Fruit fly (Drosophila melanogaster) whole organism, embryonic: ENCODE measurements around the gene Dbp73D.

Experiments used
- Ada2b ChIP-seq: fragments of 200-800 bp; sonication (Bioruptor generic); IDR thresholded peaks from 2 replicates; pipeline ENCODE4 v1.3.6; 2022; ENCODE audit warnings: missing biosample characterization, missing genetic modification characterization
- CG10321 ChIP-seq: fragments of 200-800 bp; sonication (Bioruptor generic); IDR thresholded peaks from 2 replicates; pipeline ENCODE4 v1.3.6; 2022; ENCODE audit warnings: missing biosample characterization, missing genetic modification characterization
- CG10979 ChIP-seq: fragments of 200-800 bp; sonication (Bioruptor generic); optimal IDR thresholded peaks from 2 replicates; lab custom pipeline; 2018; ENCODE audit warnings: missing biosample characterization, mild to moderate bottlenecking, missing genetic modification characterization, moderate library complexity
- CG11085 ChIP-seq: fragments of 200-800 bp; sonication (Bioruptor generic); IDR thresholded peaks from 2 replicates; pipeline ENCODE4 v1.3.6; 2022; ENCODE audit warnings: missing biosample characterization, missing genetic modification characterization
- CG12299 ChIP-seq: fragments of 200-800 bp; sonication (Bioruptor generic); optimal IDR thresholded peaks from 2 replicates; lab custom pipeline; 2018; ENCODE audit warnings: missing biosample characterization, mild to moderate bottlenecking, missing genetic modification characterization
- CG13894 ChIP-seq: fragments of 200-800 bp; sonication (Bioruptor generic); optimal IDR thresholded peaks from 3 replicates; lab custom pipeline; 2018; ENCODE audit warnings: missing biosample characterization, mild to moderate bottlenecking, missing genetic modification characterization, moderate library complexity
- CG14667 ChIP-seq: fragments of 200-800 bp; sonication (Bioruptor generic); IDR thresholded peaks from 2 replicates; pipeline ENCODE4 v1.3.6; 2022; ENCODE audit warnings: missing biosample characterization, missing genetic modification characterization
- CG15073 ChIP-seq: fragments of 200-800 bp; sonication (Bioruptor generic); optimal IDR thresholded peaks from 2 replicates; lab custom pipeline; 2016; ENCODE audit warnings: missing biosample characterization, missing genetic modification characterization
- CG1603 ChIP-seq: fragments of 200-800 bp; sonication (Bioruptor generic); optimal IDR thresholded peaks from 2 replicates; lab custom pipeline; 2019; ENCODE audit warnings: missing biosample characterization, mild to moderate bottlenecking, missing genetic modification characterization, moderate library complexity
- CG17328 ChIP-seq: fragments of 200-800 bp; sonication (Bioruptor generic); IDR thresholded peaks from 2 replicates; pipeline ENCODE4 v1.3.6; 2022; ENCODE audit warnings: missing biosample characterization, missing genetic modification characterization
- CG18262 ChIP-seq: fragments of 200-800 bp; optimal IDR thresholded peaks from 3 replicates; lab custom pipeline; 2019; ENCODE audit warnings: missing biosample characterization, mild to moderate bottlenecking, missing genetic modification characterization, moderate library complexity
- CG2199 ChIP-seq: fragments of 200-800 bp; sonication (Bioruptor generic); IDR thresholded peaks from 3 replicates; pipeline ENCODE4 v1.3.6; 2022; ENCODE audit warnings: missing biosample characterization, missing genetic modification characterization
- CG3163 ChIP-seq: fragments of 200-800 bp; sonication (Bioruptor generic); optimal IDR thresholded peaks from 3 replicates; lab custom pipeline; 2016; ENCODE audit warnings: missing biosample characterization, missing genetic modification characterization
- CG4328 ChIP-seq: fragments of 200-800 bp; sonication (Bioruptor generic); optimal IDR thresholded peaks from 3 replicates; lab custom pipeline; 2017; ENCODE audit warnings: missing biosample characterization, missing genetic modification reagents, missing genetic modification characterization
- CG43689 ChIP-seq: fragments of 200-800 bp; sonication (Bioruptor generic); IDR thresholded peaks from 2 replicates; pipeline ENCODE4 v1.3.6; 2022; ENCODE audit warnings: missing biosample characterization, missing genetic modification characterization
- CG7745 ChIP-seq: fragments of 200-800 bp; sonication (Bioruptor generic); optimal IDR thresholded peaks from 2 replicates; lab custom pipeline; 2018; ENCODE audit warnings: missing biosample characterization, mild to moderate bottlenecking, missing genetic modification characterization, moderate library complexity
- CoRest ChIP-seq: fragments of 200-800 bp; sonication (Bioruptor generic); optimal IDR thresholded peaks from 3 replicates; lab custom pipeline; 2018; ENCODE audit warnings: missing biosample characterization, mild to moderate bottlenecking, missing genetic modification characterization, moderate library complexity
- D ChIP-seq, 2 experiments: fragments of 200-800 bp in 1 of 2; fragments of >200 bp in 1 of 2; sonication (Bioruptor generic) in 1 of 2; optimal IDR thresholded peaks; 2 replicates in 1 of 2; 3 replicates in 1 of 2; lab custom pipeline; 2017; ENCODE audit warnings: mild to moderate bottlenecking in 1 of 2, missing biosample characterization in 1 of 2, missing genetic modification characterization in 1 of 2, missing genetic modification reagents in 1 of 2
- Drgx ChIP-seq: fragments of 200-800 bp; sonication (Bioruptor generic); IDR thresholded peaks from 2 replicates; pipeline ENCODE4 v1.3.6; 2022; ENCODE audit warnings: missing biosample characterization, missing genetic modification characterization
- GATAe ChIP-seq: fragments of 200-800 bp; sonication (Bioruptor generic); conservative IDR thresholded peaks from 2 replicates; pipeline ENCODE4 v1.3.6; 2022; ENCODE audit warnings: missing biosample characterization, missing genetic modification characterization
- HLH54F ChIP-seq: fragments of 200-800 bp; sonication (Bioruptor generic); optimal IDR thresholded peaks from 3 replicates; lab custom pipeline; 2016; ENCODE audit warnings: missing biosample characterization, missing genetic modification characterization
- HmgZ ChIP-seq: fragments of 200-800 bp; sonication (Bioruptor generic); optimal IDR thresholded peaks from 2 replicates; lab custom pipeline; 2018; ENCODE audit warnings: missing biosample characterization, mild to moderate bottlenecking, missing genetic modification characterization
- Hmx ChIP-seq: fragments of 200-800 bp; sonication (Bioruptor generic); optimal IDR thresholded peaks from 2 replicates; lab custom pipeline; 2016; ENCODE audit warnings: missing biosample characterization, missing genetic modification characterization
- MTF-1 ChIP-seq: fragments of 200-800 bp; sonication (Bioruptor generic); optimal IDR thresholded peaks from 2 replicates; lab custom pipeline; 2018; ENCODE audit warnings: missing biosample characterization, mild to moderate bottlenecking, missing genetic modification characterization, borderline replicate concordance
- Mrtf ChIP-seq: fragments of 200-800 bp; sonication (Bioruptor generic); IDR thresholded peaks from 3 replicates; pipeline ENCODE4 v1.3.6; 2022; ENCODE audit warnings: missing biosample characterization, missing genetic modification characterization
- Poxn ChIP-seq: fragments of 200-800 bp; sonication (Bioruptor generic); IDR thresholded peaks from 2 replicates; pipeline ENCODE4 v1.3.6; 2022; ENCODE audit warnings: missing biosample characterization, missing genetic modification characterization
- Rfx ChIP-seq: fragments of 200-800 bp; sonication (Bioruptor generic); IDR thresholded peaks from 2 replicates; pipeline ENCODE4 v1.3.6; 2022; ENCODE audit warnings: missing biosample characterization, missing genetic modification characterization
- Spps ChIP-seq: fragments of 200-800 bp; sonication (Bioruptor generic); optimal IDR thresholded peaks from 2 replicates; lab custom pipeline; 2018; ENCODE audit warnings: missing biosample characterization, mild to moderate bottlenecking, missing genetic modification characterization
- Xrp1 ChIP-seq: fragments of 200-800 bp; sonication (Bioruptor generic); IDR thresholded peaks from 2 replicates; pipeline ENCODE4 v1.3.6; 2022; ENCODE audit warnings: missing biosample characterization, missing genetic modification characterization
- btn ChIP-seq: fragments of 200-800 bp; sonication (Bioruptor generic); optimal IDR thresholded peaks from 2 replicates; lab custom pipeline; 2016; ENCODE audit warnings: missing biosample characterization, missing genetic modification characterization
- cas ChIP-seq: fragments of 200-800 bp; sonication (Bioruptor generic); IDR thresholded peaks from 2 replicates; pipeline ENCODE4 v1.3.6; 2022; ENCODE audit warnings: missing biosample characterization, missing genetic modification characterization
- cg ChIP-seq: fragments of 200-800 bp; sonication (Bioruptor generic); optimal IDR thresholded peaks from 3 replicates; lab custom pipeline; 2019; ENCODE audit warnings: missing biosample characterization, mild to moderate bottlenecking, missing genetic modification characterization, moderate library complexity
- chinmo ChIP-seq: fragments of 200-800 bp; sonication (Bioruptor generic); IDR thresholded peaks from 4 replicates; pipeline ENCODE4 v1.3.6; 2022; ENCODE audit warnings: missing biosample characterization, missing genetic modification characterization; ENCODE audit not compliant: partially characterized antibody
- dmrt11E ChIP-seq: fragments of 200-800 bp; sonication (Bioruptor generic); optimal IDR thresholded peaks from 3 replicates; lab custom pipeline; 2018; ENCODE audit warnings: missing biosample characterization, mild to moderate bottlenecking, missing genetic modification characterization, moderate library complexity
- nom ChIP-seq: fragments of 200-800 bp; sonication (Bioruptor generic); optimal IDR thresholded peaks from 2 replicates; lab custom pipeline; 2017; ENCODE audit warnings: missing biosample characterization, missing genetic modification characterization, mild to moderate bottlenecking, moderate library complexity, missing genetic modification reagents
- pan ChIP-seq, 4 experiments: fragments of >200 bp in 3 of 4; fragments of 200-800 bp in 1 of 4; sonication (Bioruptor generic) in 1 of 4; optimal IDR thresholded peaks in 3 of 4; IDR thresholded peaks in 1 of 4; 2 replicates each; pipeline versions ENCODE4 v1.3.6 to Lab custom; 2017 to 2022; ENCODE audit warnings: missing biosample characterization in 2 of 4, missing genetic modification characterization in 2 of 4, mixed read lengths in 1 of 4
- pros ChIP-seq: fragments of 200-800 bp; sonication (Bioruptor generic); optimal IDR thresholded peaks from 3 replicates; lab custom pipeline; 2019; ENCODE audit warnings: missing biosample characterization, mild to moderate bottlenecking, missing genetic modification characterization, moderate library complexity
- sens ChIP-seq: fragments of 200-800 bp; sonication (Bioruptor generic); peaks from one replicate; lab custom pipeline; 2016; ENCODE audit warnings: missing biosample characterization, missing genetic modification characterization
- slp2 ChIP-seq: fragments of 200-800 bp; sonication (Bioruptor generic); optimal IDR thresholded peaks from 2 replicates; lab custom pipeline; 2016; ENCODE audit warnings: missing biosample characterization, missing genetic modification characterization
- sqz ChIP-seq: fragments of 200-800 bp; sonication (Bioruptor generic); optimal IDR thresholded peaks from 3 replicates; lab custom pipeline; 2018; ENCODE audit warnings: missing biosample characterization, mild to moderate bottlenecking, missing genetic modification characterization
- sr ChIP-seq: fragments of 200-800 bp; sonication (Bioruptor generic); IDR thresholded peaks from 3 replicates; pipeline ENCODE4 v1.3.6; 2022; ENCODE audit warnings: missing biosample characterization, missing genetic modification characterization
- trh ChIP-seq: fragments of 200-800 bp; sonication (Bioruptor generic); optimal IDR thresholded peaks from 2 replicates; lab custom pipeline; 2016; ENCODE audit warnings: missing biosample characterization, missing genetic modification characterization
- twi ChIP-seq: fragments of 200-800 bp; optimal IDR thresholded peaks from 2 replicates; lab custom pipeline; 2019; ENCODE audit warnings: missing biosample characterization, mild to moderate bottlenecking, missing genetic modification characterization, moderate library complexity
- unc-4 ChIP-seq: fragments of 200-800 bp; sonication (Bioruptor generic); IDR thresholded peaks from 2 replicates; pipeline ENCODE4 v1.3.6; 2022; ENCODE audit warnings: missing biosample characterization, missing genetic modification characterization; ENCODE audit not compliant: partially characterized antibody
- vfl ChIP-seq: fragments of 200-800 bp; sonication (Bioruptor generic); optimal IDR thresholded peaks from 2 replicates; lab custom pipeline; 2016; ENCODE audit warnings: missing biosample characterization, missing genetic modification characterization
- zfh1 ChIP-seq: fragments of 200-800 bp; sonication (Bioruptor generic); IDR thresholded peaks from 3 replicates; pipeline ENCODE4 v1.3.6; 2022; ENCODE audit warnings: missing biosample characterization, missing genetic modification characterization

The Dbp73D gene

DNA sequence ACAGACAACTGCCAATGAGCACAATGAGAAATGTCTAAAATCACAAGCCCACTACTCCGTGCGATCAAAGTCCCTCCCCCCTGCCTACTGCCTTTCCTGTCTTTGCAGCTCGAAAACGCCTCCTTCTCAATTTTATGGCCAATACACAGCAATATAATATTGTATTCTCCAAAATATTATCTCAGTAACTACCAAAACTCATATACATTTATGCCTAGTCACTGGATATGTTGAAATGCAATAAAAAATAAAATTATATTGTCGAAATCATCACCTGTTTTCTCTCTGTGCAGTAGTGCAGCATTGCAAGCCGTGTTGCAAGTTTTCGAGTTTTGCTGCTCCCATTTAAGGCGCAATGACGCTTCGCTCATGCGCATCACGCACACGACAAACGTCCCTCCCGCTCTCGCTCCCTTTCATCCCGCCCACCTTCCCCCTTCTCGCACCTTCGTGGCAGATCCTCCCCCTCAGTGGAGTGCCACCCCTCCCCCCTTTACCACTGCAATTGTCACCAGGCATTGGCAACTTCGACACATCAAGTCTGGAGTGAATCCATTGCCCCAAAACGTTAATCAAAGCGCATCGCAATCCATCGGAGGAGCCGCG is 28.0 kb upstream of the Dbp73D start (continued):
- TF ChIP-seq CG13894 (tag; lab: Kevin White, UChicago) (no peak), GATAe (GFP tag; lab: Robert Waterston, UW) (no peak), chinmo (GFP tag; lab: Robert Waterston, UW) (0 out of 4 replicates have a peak, but pooled peaks have one; percentile 16), slp2 (GFP tag; lab: Kevin White, UChicago) (no peak), CG43689 (GFP tag; lab: Robert Waterston, UW) (no peak), Rfx (no peak), CoRest (tag; lab: Kevin White, UChicago) (no peak), cas (GFP tag; lab: Robert Waterston, UW) (no peak), CG4328 (GFP tag; lab: Kevin White, UChicago) (no peak), CG15073 (GFP tag; lab: Kevin White, UChicago) (no peak), CG2199 (GFP tag; lab: Robert Waterston, UW) (no peak), Spps (tag; lab: Kevin White, UChicago) (no peak), HLH54F (GFP tag; lab: Kevin White, UChicago) (no peak), CG17328 (GFP tag; lab: Robert Waterston, UW) (no peak), zfh1 (0 out of 3 replicates have a peak, but pooled peaks have one; percentile 6)

DNA sequence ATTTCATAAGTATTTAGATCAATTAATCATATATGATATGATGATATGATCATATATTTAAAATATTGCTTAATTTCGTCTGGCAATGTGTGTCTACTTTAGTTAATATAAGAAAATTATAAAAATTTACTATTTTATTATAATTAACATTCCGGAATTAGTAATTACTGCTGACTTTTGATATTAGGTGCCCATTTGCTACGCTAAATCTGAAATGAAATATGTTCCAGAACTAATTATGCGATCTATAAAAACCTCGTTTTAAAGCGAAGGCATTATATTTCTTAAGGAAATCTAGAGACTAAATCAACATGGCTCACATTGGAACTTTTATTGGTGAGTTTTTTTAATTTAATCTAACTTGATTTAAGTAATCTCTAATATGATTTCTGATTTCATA is 24.6 kb upstream of the Dbp73D start, which contains the start of gene CG42852:
CG42852 (plus strand) TSS at position 301 of the 400 bp plus-strand sequence.
- TF ChIP-seq CG3163 (GFP tag; lab: Kevin White, UChicago) (no peak), HmgZ (tag; lab: Kevin White, UChicago) (no peak), unc-4 (no peak), sr (no peak), Hmx (GFP tag; lab: Kevin White, UChicago) (no peak), CG11085 (GFP tag; lab: Robert Waterston, UW) (no peak), Mrtf (GFP tag; lab: Robert Waterston, UW) (no peak), trh (GFP tag; lab: Kevin White, UChicago) (no peak), CG12299 (no peak), CG14667 (GFP tag; lab: Robert Waterston, UW) (no peak), vfl (GFP tag; lab: Kevin White, UChicago) (no peak), CG15073 (GFP tag; lab: Kevin White, UChicago) (no peak)

DNA sequence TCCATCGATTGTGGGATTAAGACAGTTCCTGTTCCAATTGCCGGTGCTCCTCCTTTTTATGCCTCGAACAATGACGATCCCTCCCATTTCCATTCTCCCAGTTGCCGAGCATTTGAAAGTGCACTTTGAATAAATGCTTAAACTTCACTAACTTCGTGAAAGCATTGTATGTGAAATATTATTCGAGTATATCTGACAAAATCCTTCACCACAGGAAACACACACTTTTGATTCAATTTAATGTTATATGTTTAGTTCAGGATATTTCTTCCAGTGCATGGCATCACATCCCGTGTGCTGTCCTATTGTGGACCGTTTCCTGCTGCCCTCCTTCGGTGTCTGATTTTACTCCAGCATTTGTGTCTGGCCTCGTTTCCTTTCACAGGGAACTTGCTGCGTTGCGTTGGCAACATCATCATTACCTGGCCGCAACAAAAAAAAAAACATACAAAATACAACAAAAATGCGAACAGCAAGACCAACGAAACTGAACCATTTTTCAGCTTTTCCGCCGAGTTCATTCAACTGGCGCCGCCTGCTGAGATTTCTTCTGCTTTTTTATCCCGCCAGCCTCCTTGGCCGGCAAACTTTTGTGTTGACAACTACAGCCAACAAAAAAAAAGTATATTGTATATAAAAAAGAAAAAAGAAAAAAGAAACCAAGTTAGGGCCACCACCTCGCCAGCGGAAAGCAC is 21.9 kb upstream of the Dbp73D start:
- TF ChIP-seq Poxn (GFP tag; lab: Robert Waterston, UW), result no peak
- TF ChIP-seq CG7745 (tag; lab: Kevin White, UChicago), result no peak
- no peak for TF ChIP-seq cg
- TF ChIP-seq D (optimal IDR thresholded peaks at IDR 0.05; lab: Kevin White, UChicago), result no peak
- peak; percentile 11 for TF ChIP-seq D (GFP tag; optimal IDR thresholded peaks at IDR 0.05; lab: Kevin White, UChicago)
- TF ChIP-seq twi (tag; lab: Kevin White, UChicago), result no peak
- peak; percentile 24; the same call in 1 of the 2 replicates for TF ChIP-seq Xrp1 (GFP tag; lab: Robert Waterston, UW)
- TF ChIP-seq CG10321 (GFP tag; lab: Robert Waterston, UW), result no peak
- peak; percentile 32 for TF ChIP-seq CG10979 (tag; lab: Kevin White, UChicago)
- TF ChIP-seq Ada2b (GFP tag; lab: Robert Waterston, UW), result no peak
- peak; percentile 11 for TF ChIP-seq dmrt11E (tag; lab: Kevin White, UChicago)
- TF ChIP-seq sens (GFP tag; lab: Kevin White, UChicago), result peak; percentile 79
- no peak for TF ChIP-seq CG12299
- peak; percentile 83 for TF ChIP-seq Drgx (GFP tag; lab: Robert Waterston, UW)
- TF ChIP-seq nom, result peak; percentile 84
- no peak for TF ChIP-seq pan (optimal IDR thresholded peaks at IDR 0.05; lab: Kevin White, UChicago)
- no peak for TF ChIP-seq pan (GFP tag; optimal IDR thresholded peaks at IDR 0.05 in 1 of 2, IDR thresholded peaks at IDR 0.05 in 1 of 2)
- peak; percentile 12 for TF ChIP-seq CG18262 (tag; lab: Kevin White, UChicago)
- TF ChIP-seq CG1603 (tag; lab: Kevin White, UChicago), result peak; percentile 2
- no peak for TF ChIP-seq sqz (GFP tag; lab: Kevin White, UChicago)
- no peak for TF ChIP-seq pros (GFP tag; lab: Kevin White, UChicago)
- TF ChIP-seq MTF-1, result no peak
- TF ChIP-seq btn (GFP tag; lab: Kevin White, UChicago), result no peak
